Worm (Caenorhabditis elegans) whole organism, young adult: ENCODE measurements around the gene C08E8.6.

Experiments used
- B0261.1 ChIP-seq: sonication (generic microtip); optimal IDR thresholded peaks from 2 replicates; lab custom pipeline; 2016; ENCODE audit warnings: mild to moderate bottlenecking, missing genetic modification characterization, moderate library complexity, missing compliant biosample characterization
- C06A6.2 ChIP-seq: fragments of 200-800 bp; sonication (Bioruptor generic); conservative IDR thresholded peaks from 2 replicates; pipeline ENCODE4 v1.3.6; 2022; ENCODE audit warnings: missing genetic modification characterization, missing compliant biosample characterization
- C17E4.6 ChIP-seq: fragments of 200-800 bp; sonication (Bioruptor generic); IDR thresholded peaks from 2 replicates; pipeline ENCODE4 v1.3.6; 2022; ENCODE audit warnings: missing genetic modification reagents, missing genetic modification characterization, missing compliant biosample characterization
- D2030.7 ChIP-seq: fragments of 200-800 bp; sonication (Bioruptor generic); IDR thresholded peaks from 2 replicates; pipeline ENCODE4 v1.3.6; 2022; ENCODE audit warnings: missing genetic modification reagents, missing genetic modification characterization, missing compliant biosample characterization
- F33H1.4 ChIP-seq: fragments of 200-800 bp; sonication (Bioruptor generic); IDR thresholded peaks from 2 replicates; pipeline ENCODE4 v1.3.6; 2022; ENCODE audit warnings: missing genetic modification reagents, missing genetic modification characterization, missing compliant biosample characterization
- F57A8.1 ChIP-seq: fragments of 200-800 bp; sonication (Bioruptor generic); optimal IDR thresholded peaks from 2 replicates; lab custom pipeline; 2018; ENCODE audit warnings: mild to moderate bottlenecking, missing genetic modification characterization, moderate library complexity, missing compliant biosample characterization
- F57C9.4 ChIP-seq: sonication (generic microtip); optimal IDR thresholded peaks from 2 replicates; lab custom pipeline; 2017; ENCODE audit warnings: mild to moderate bottlenecking, missing genetic modification characterization, missing compliant biosample characterization
- K11D2.4 ChIP-seq: fragments of 200-800 bp; sonication (Bioruptor generic); IDR thresholded peaks from 2 replicates; pipeline ENCODE4 v1.3.6; 2022; ENCODE audit warnings: missing genetic modification reagents, missing genetic modification characterization, missing compliant biosample characterization
- K12H6.12 ChIP-seq: fragments of 200-800 bp; sonication (Bioruptor generic); optimal IDR thresholded peaks from 2 replicates; lab custom pipeline; 2018; ENCODE audit warnings: mild to moderate bottlenecking, missing genetic modification characterization, missing compliant biosample characterization
- athp-1 ChIP-seq: sonication (generic microtip); optimal IDR thresholded peaks from 2 replicates; lab custom pipeline; 2017; ENCODE audit warnings: mild to moderate bottlenecking, missing genetic modification characterization, missing compliant biosample characterization
- attf-6 ChIP-seq: fragments of 200-800 bp; sonication (Bioruptor generic); IDR thresholded peaks from 2 replicates; pipeline ENCODE4 v1.3.6; 2022; ENCODE audit warnings: missing genetic modification reagents, missing genetic modification characterization, missing compliant biosample characterization
- ccch-3 ChIP-seq: fragments of 200-800 bp; sonication (Bioruptor generic); optimal IDR thresholded peaks from 2 replicates; lab custom pipeline; 2018; ENCODE audit warnings: mild to moderate bottlenecking, missing genetic modification characterization, missing compliant biosample characterization
- cebp-2 ChIP-seq: fragments of 200-800 bp; sonication (Bioruptor generic); IDR thresholded peaks from 2 replicates; pipeline ENCODE4 v1.3.6; 2022; ENCODE audit warnings: missing genetic modification characterization, missing compliant biosample characterization
- ceh-100 ChIP-seq: fragments of 200-800 bp; sonication (Bioruptor generic); IDR thresholded peaks from 2 replicates; pipeline ENCODE4 v1.3.6; 2022; ENCODE audit warnings: missing genetic modification reagents, missing genetic modification characterization, missing compliant biosample characterization
- ceh-27 ChIP-seq: fragments of 200-800 bp; sonication (Bioruptor generic); optimal IDR thresholded peaks from 2 replicates; lab custom pipeline; 2018; ENCODE audit warnings: mild to moderate bottlenecking, missing genetic modification characterization, moderate library complexity, missing compliant biosample characterization
- ceh-40 ChIP-seq: fragments of 200-800 bp; sonication (Bioruptor generic); IDR thresholded peaks from 2 replicates; pipeline ENCODE4 v1.3.6; 2022; ENCODE audit warnings: missing genetic modification characterization, missing compliant biosample characterization
- dpff-1 ChIP-seq: sonication (generic microtip); optimal IDR thresholded peaks from 2 replicates; lab custom pipeline; 2017; ENCODE audit warnings: mild to moderate bottlenecking, missing genetic modification characterization, missing compliant biosample characterization
- efl-1 ChIP-seq: fragments of 150-350 bp; optimal IDR thresholded peaks from 2 replicates; lab custom pipeline; 2014; ENCODE audit warnings: missing biosample characterization, missing genetic modification reagents, missing genetic modification characterization
- egrh-3 ChIP-seq: fragments of 200-800 bp; sonication (Bioruptor generic); IDR thresholded peaks from 2 replicates; pipeline ENCODE4 v1.3.6; 2022; ENCODE audit warnings: missing genetic modification reagents, missing genetic modification characterization, missing compliant biosample characterization
- fkh-3 ChIP-seq: sonication (generic microtip); optimal IDR thresholded peaks from 2 replicates; lab custom pipeline; 2016; ENCODE audit warnings: mild to moderate bottlenecking, missing genetic modification characterization, missing compliant biosample characterization
- him-1 ChIP-seq: sonication (generic microtip); optimal IDR thresholded peaks from 2 replicates; lab custom pipeline; 2016; ENCODE audit warnings: missing genotype, missing genetic modification reagents, missing genetic modification characterization, missing compliant biosample characterization
- hlh-12 ChIP-seq: sonication (generic microtip); optimal IDR thresholded peaks from 2 replicates; lab custom pipeline; 2016; ENCODE audit warnings: missing genetic modification characterization, missing compliant biosample characterization
- hmg-1.2 ChIP-seq: fragments of 200-800 bp; sonication (Bioruptor generic); IDR thresholded peaks from 2 replicates; pipeline ENCODE4 v1.3.6; 2022; ENCODE audit warnings: missing genetic modification reagents, missing genetic modification characterization, missing compliant biosample characterization
- hsf-1 ChIP-seq: fragments of 200-800 bp; sonication (Bioruptor generic); IDR thresholded peaks from 2 replicates; pipeline ENCODE4 v1.3.6; 2022; ENCODE audit warnings: missing genetic modification reagents, missing genetic modification characterization, missing compliant biosample characterization
- lin-35 ChIP-seq, 3 experiments: fragments of 150-350 bp in 2 of 3; sonication (generic microtip) in 1 of 3; optimal IDR thresholded peaks; 2 replicates each; lab custom pipeline; 2014 to 2018; ENCODE audit warnings: missing biosample characterization in 3 of 3, missing genetic modification characterization in 3 of 3, missing genetic modification reagents in 3 of 3
- lir-1 ChIP-seq: fragments of 200-800 bp; sonication (Bioruptor generic); conservative IDR thresholded peaks from 2 replicates; pipeline ENCODE4 v1.3.6; 2022; ENCODE audit warnings: missing genetic modification reagents, missing genetic modification characterization, missing compliant biosample characterization
- lsy-27 ChIP-seq: sonication (generic microtip); optimal IDR thresholded peaks from 2 replicates; lab custom pipeline; 2017; ENCODE audit warnings: missing genetic modification characterization, mild to moderate bottlenecking, missing compliant biosample characterization, antibody characterized with exemption, missing genotype, borderline replicate concordance; ENCODE audit not compliant: insufficient read depth
- madf-10 ChIP-seq: sonication (generic microtip); optimal IDR thresholded peaks from 2 replicates; lab custom pipeline; 2016; ENCODE audit warnings: mild to moderate bottlenecking, missing genetic modification characterization, missing compliant biosample characterization
- madf-3 ChIP-seq: fragments of 200-800 bp; sonication (Bioruptor generic); IDR thresholded peaks from 2 replicates; pipeline ENCODE4 v1.3.6; 2022; ENCODE audit warnings: missing genetic modification reagents, missing genetic modification characterization, missing compliant biosample characterization
- nfyb-1 ChIP-seq: fragments of 200-800 bp; sonication (Bioruptor generic); IDR thresholded peaks from 2 replicates; pipeline ENCODE4 v1.3.6; 2022; ENCODE audit warnings: missing genetic modification reagents, missing genetic modification characterization, missing compliant biosample characterization
- pha-4 ChIP-seq: fragments of 150-350 bp; sonication (generic microtip); optimal IDR thresholded peaks from 2 replicates; lab custom pipeline; 2014; ENCODE audit warnings: missing biosample characterization, missing genetic modification reagents, missing genetic modification characterization
- rcor-1 ChIP-seq: fragments of 200-800 bp; sonication (Bioruptor generic); IDR thresholded peaks from 2 replicates; pipeline ENCODE4 v1.3.6; 2022; ENCODE audit warnings: missing genetic modification reagents, missing genetic modification characterization, missing compliant biosample characterization
- rec-8 ChIP-seq, 2 experiments: sonication (generic microtip); optimal IDR thresholded peaks; 2 replicates each; lab custom pipeline; 2016; ENCODE audit warnings: mild to moderate bottlenecking in 2 of 2, missing genetic modification characterization in 2 of 2, missing genetic modification reagents in 2 of 2, missing genotype in 2 of 2, missing biosample characterization in 1 of 2, missing compliant biosample characterization in 1 of 2, moderate library complexity in 1 of 2
- snpc-3.4 ChIP-seq: sonication (generic microtip); optimal IDR thresholded peaks from 2 replicates; lab custom pipeline; 2017; ENCODE audit warnings: missing genetic modification characterization, mild to moderate bottlenecking, missing compliant biosample characterization, antibody characterized with exemption, moderate library complexity, missing genotype, missing genetic modification reagents
- snpc-4 ChIP-seq, 5 experiments: fragments of 150-350 bp in 1 of 5; sonication (generic microtip) in 4 of 5; optimal IDR thresholded peaks; 2 replicates each; lab custom pipeline; 2014 to 2018; ENCODE audit warnings: missing genetic modification characterization in 5 of 5, missing biosample characterization in 3 of 5, antibody characterized with exemption in 2 of 5, mild to moderate bottlenecking in 2 of 5, missing compliant biosample characterization in 2 of 5, missing genotype in 2 of 5, moderate library complexity in 2 of 5, missing genetic modification reagents in 1 of 5
- unc-130 ChIP-seq: sonication (generic microtip); optimal IDR thresholded peaks from 2 replicates; lab custom pipeline; 2016; ENCODE audit warnings: missing genetic modification reagents, missing genetic modification characterization, missing compliant biosample characterization
- unc-62 ChIP-seq: fragments of 150-350 bp; optimal IDR thresholded peaks from 2 replicates; lab custom pipeline; 2014; ENCODE audit warnings: missing biosample characterization, missing genetic modification reagents, missing genetic modification characterization
- zfh-2 ChIP-seq: fragments of 200-800 bp; sonication (Bioruptor generic); conservative IDR thresholded peaks from 2 replicates; pipeline ENCODE4 v1.3.6; 2022; ENCODE audit warnings: missing genetic modification reagents, missing genetic modification characterization, missing compliant biosample characterization
- zim-3 ChIP-seq: sonication (generic microtip); optimal IDR thresholded peaks from 2 replicates; lab custom pipeline; 2017; ENCODE audit warnings: mild to moderate bottlenecking, missing genetic modification characterization, moderate library complexity, missing compliant biosample characterization
- ztf-26 ChIP-seq: sonication (generic microtip); optimal IDR thresholded peaks from 2 replicates; lab custom pipeline; 2017; ENCODE audit warnings: missing genetic modification characterization, missing compliant biosample characterization
- ztf-6 ChIP-seq: fragments of 200-800 bp; sonication (Bioruptor generic); IDR thresholded peaks from 2 replicates; pipeline ENCODE4 v1.3.6; 2022; ENCODE audit warnings: missing genetic modification reagents, missing genetic modification characterization, missing compliant biosample characterization

Gene C08E8.6

DNA sequence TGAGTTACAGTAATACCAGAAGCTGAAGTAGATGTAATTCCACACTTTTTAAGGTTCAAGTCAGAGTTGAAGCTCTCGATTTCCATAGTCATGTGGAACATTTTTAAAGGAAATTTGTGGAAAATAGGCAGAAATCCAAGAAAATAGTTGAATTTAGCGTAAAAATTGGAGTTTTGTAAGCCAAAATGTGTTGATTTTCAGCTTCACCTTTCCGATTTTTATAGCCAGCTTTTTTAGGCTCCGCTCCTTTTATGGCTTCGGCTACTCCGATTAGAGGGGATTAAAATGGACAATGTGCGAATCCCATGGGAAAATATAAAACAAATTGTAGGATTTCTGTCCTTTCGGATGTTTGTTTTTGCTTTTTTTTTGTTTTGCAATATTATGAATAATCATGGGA lies at the start of gene C08E8.6:
Gene C08E8.6, minus strand, starts transcription at position 101 of the 400 bp plus-strand sequence.
- TF ChIP-seq ccch-3 (GFP tag; lab: Kevin White, UChicago): no peak
- TF ChIP-seq snpc-3.4 (tag; lab: Kevin White, UChicago): no peak
- TF ChIP-seq ceh-100 (GFP tag; lab: Robert Waterston, UW): no peak
- TF ChIP-seq F33H1.4 (GFP tag; lab: Robert Waterston, UW): no peak
- TF ChIP-seq D2030.7 (GFP tag; lab: Robert Waterston, UW): no peak
- no peak for TF ChIP-seq rcor-1 (GFP tag; lab: Robert Waterston, UW)
- TF ChIP-seq K11D2.4 (GFP tag; lab: Robert Waterston, UW): no peak
- no peak for TF ChIP-seq hlh-12 (tag; lab: Kevin White, UChicago)
- no peak for TF ChIP-seq lin-35 (GFP tag; optimal IDR thresholded peaks at IDR 0.05; lab: Kevin White, UChicago)
- TF ChIP-seq F57A8.1 (GFP tag; lab: Kevin White, UChicago): no peak
- no peak for TF ChIP-seq C06A6.2 (GFP tag; lab: Robert Waterston, UW)
- TF ChIP-seq efl-1: no peak
- TF ChIP-seq dpff-1 (tag; lab: Kevin White, UChicago): no peak

DNA sequence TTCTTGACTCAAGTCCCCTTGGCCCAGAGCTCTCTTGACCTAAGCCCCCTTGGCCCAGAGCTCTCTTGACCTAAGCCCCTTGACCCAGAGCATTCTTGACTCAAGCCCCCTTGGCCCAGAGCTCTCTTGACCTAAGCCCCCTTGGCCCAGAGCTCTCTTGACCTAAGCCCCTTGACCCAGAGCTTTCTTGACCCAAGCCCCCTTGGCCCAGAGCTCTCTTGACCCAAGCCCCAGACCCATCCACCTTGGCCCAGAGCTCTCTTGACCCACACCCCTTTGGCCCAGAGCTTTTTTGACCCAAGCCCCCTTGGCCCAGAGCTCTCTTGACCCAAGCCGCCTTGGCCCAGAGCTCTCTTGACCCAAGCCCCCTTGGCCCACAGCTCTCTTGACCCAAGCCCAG lies 47.7 kb upstream of the C08E8.6 start:
- TF ChIP-seq egrh-3 (GFP tag; lab: Robert Waterston, UW) (peak; percentile 76; the same call in 1 of the 2 replicates), zfh-2 (GFP tag; lab: Robert Waterston, UW) (peak; percentile 47; the same call in 1 of the 2 replicates), hsf-1 (GFP tag; lab: Robert Waterston, UW) (0 out of 2 replicates have a peak, but pooled peaks have one; percentile 7)

DNA sequence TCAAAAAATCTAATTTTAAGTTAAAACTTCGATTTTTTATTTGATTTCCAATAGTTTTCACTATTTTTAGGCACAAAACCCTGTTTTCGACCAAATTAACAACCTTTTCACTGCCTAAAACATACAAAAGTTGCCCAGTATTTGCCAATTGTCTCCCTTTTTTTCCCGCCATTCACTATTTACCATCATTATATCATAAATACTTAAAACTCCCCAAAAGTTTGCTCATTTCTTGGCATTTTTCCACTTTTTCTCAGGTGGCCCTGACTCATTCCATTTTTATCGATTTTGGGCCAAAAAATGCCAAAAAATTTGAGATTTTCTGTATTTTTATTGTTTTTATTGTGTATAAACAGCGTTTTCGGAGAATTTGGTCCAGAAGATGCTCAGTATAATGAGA lies 45.8 kb upstream of the C08E8.6 start, which contains the start of gene txt-8:
Gene txt-8, plus strand, starts transcription at position 301 of the 400 bp plus-strand sequence.
- no peak for TF ChIP-seq athp-1 (tag; lab: Kevin White, UChicago)
- no peak for TF ChIP-seq rec-8 (tag; optimal IDR thresholded peaks at IDR 0.05; lab: Kevin White, UChicago)
- TF ChIP-seq lsy-27: no peak
- TF ChIP-seq attf-6: no peak
- TF ChIP-seq snpc-4 (GFP tag; optimal IDR thresholded peaks at IDR 0.05; lab: Kevin White, UChicago): no peak
- no peak for TF ChIP-seq snpc-4 (tag; optimal IDR thresholded peaks at IDR 0.05; lab: Kevin White, UChicago)
- no peak for TF ChIP-seq F57A8.1 (GFP tag; lab: Kevin White, UChicago)
- TF ChIP-seq ccch-3 (GFP tag; lab: Kevin White, UChicago): no peak
- TF ChIP-seq fkh-3 (tag; lab: Kevin White, UChicago): no peak
- TF ChIP-seq him-1 (tag; lab: Kevin White, UChicago): no peak
- TF ChIP-seq K12H6.12 (tag; lab: Kevin White, UChicago): no peak
- no peak for TF ChIP-seq ztf-26 (tag; lab: Kevin White, UChicago)
- no peak for TF ChIP-seq madf-10 (tag; lab: Kevin White, UChicago)

DNA sequence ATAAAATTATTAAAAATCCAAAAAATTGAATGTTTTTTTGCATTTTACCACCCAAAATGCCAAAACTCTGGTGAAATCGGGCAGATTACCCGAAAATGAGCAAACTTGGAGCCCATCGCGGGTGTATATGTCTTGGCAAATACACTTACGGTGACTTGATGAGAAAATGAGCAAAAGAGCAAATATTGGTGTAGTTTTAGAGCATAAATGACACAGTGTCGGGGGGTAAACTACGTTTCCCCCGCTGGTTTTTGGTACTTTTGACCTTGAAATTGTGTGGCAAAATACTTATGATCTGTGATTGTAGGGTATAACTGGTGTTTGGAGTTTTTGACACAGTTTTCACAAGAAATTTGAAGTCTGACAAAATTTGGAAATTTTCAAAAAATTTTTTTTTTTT lies 44.7 kb upstream of the C08E8.6 start, which contains the start of gene ZK262.2:
Gene ZK262.2, minus strand, starts transcription at position 101 of the 400 bp plus-strand sequence.
- TF ChIP-seq zfh-2 (GFP tag; lab: Robert Waterston, UW) (no peak), pha-4 (tag; lab: Kevin White, UChicago) (no peak), hmg-1.2 (no peak), D2030.7 (GFP tag; lab: Robert Waterston, UW) (no peak), cebp-2 (GFP tag; lab: Robert Waterston, UW) (no peak), lir-1 (GFP tag; lab: Robert Waterston, UW) (no peak), ceh-40 (GFP tag; lab: Robert Waterston, UW) (no peak), unc-130 (no peak), lin-35 (GFP tag; optimal IDR thresholded peaks at IDR 0.05; lab: Kevin White, UChicago) (no peak), nfyb-1 (GFP tag; lab: Robert Waterston, UW) (no peak), unc-62 (no peak), F57A8.1 (GFP tag; lab: Kevin White, UChicago) (no peak), ceh-27 (no peak), B0261.1 (tag; lab: Kevin White, UChicago) (no peak), zim-3 (tag; lab: Kevin White, UChicago) (no peak), C17E4.6 (no peak), ztf-6 (no peak), attf-6 (no peak), F57C9.4 (tag; lab: Kevin White, UChicago) (no peak), madf-3 (GFP tag; lab: Robert Waterston, UW) (no peak)
